Worm (Caenorhabditis elegans) whole organism, L1 larva: ENCODE results near the gene H37A05.4.

Experiments
- F16B12.6 ChIP-seq: fragments of 150-350 bp; optimal IDR thresholded peaks from 2 replicates; lab custom pipeline; 2014; ENCODE audit warnings: missing biosample characterization, missing genetic modification characterization
- Y116A8C.19 ChIP-seq: sonication (generic microtip); optimal IDR thresholded peaks from 2 replicates; lab custom pipeline; 2016; ENCODE audit warnings: missing compliant biosample characterization, missing genetic modification characterization, borderline replicate concordance
- aha-1 ChIP-seq: fragments of 150-350 bp; optimal IDR thresholded peaks from 2 replicates; lab custom pipeline; 2014; ENCODE audit warnings: missing biosample characterization, missing genetic modification characterization
- alr-1 ChIP-seq: fragments of 200-800 bp; sonication (Bioruptor generic); optimal IDR thresholded peaks from 2 replicates; lab custom pipeline; 2018; ENCODE audit warnings: borderline replicate concordance, mild to moderate bottlenecking, missing genetic modification characterization, missing compliant biosample characterization
- ama-1 ChIP-seq: fragments of 150-350 bp; optimal IDR thresholded peaks from 2 replicates; lab custom pipeline; 2014
- ceh-8 ChIP-seq: fragments of 200-800 bp; sonication (Bioruptor generic); optimal IDR thresholded peaks from 2 replicates; lab custom pipeline; 2018; ENCODE audit warnings: mild to moderate bottlenecking, missing genetic modification characterization, moderate library complexity, missing compliant biosample characterization
- ceh-82 ChIP-seq, 3 experiments: fragments of 150-350 bp in 1 of 3; sonication (generic microtip) in 2 of 3; optimal IDR thresholded peaks; 2 replicates each; lab custom pipeline; 2014 to 2017; ENCODE audit warnings: missing biosample characterization in 3 of 3, missing genetic modification characterization in 3 of 3
- ceh-88 ChIP-seq: fragments of 200-800 bp; sonication (Bioruptor generic); IDR thresholded peaks from 2 replicates; pipeline ENCODE4 v1.3.6; 2022; ENCODE audit warnings: missing genetic modification characterization, missing compliant biosample characterization
- dpl-1 ChIP-seq, 3 experiments: fragments of 150-350 bp in 2 of 3; sonication (generic microtip) in 1 of 3; optimal IDR thresholded peaks; 2 replicates each; lab custom pipeline; 2014 to 2017; ENCODE audit warnings: missing biosample characterization in 3 of 3, missing genetic modification characterization in 3 of 3, missing genetic modification reagents in 3 of 3
- dsc-1 ChIP-seq: sonication (generic microtip); optimal IDR thresholded peaks from 2 replicates; lab custom pipeline; 2016; ENCODE audit warnings: mild to moderate bottlenecking, missing genetic modification characterization, missing compliant biosample characterization
- efl-1 ChIP-seq, 4 experiments: fragments of 150-350 bp; optimal IDR thresholded peaks in 3 of 4; peaks in 1 of 4; 1 replicate in 1 of 4; 2 replicates in 3 of 4; lab custom pipeline; 2014; ENCODE audit warnings: missing biosample characterization in 2 of 4, missing genetic modification characterization in 2 of 4, missing genetic modification reagents in 2 of 4
- efl-3 ChIP-seq: fragments of 200-800 bp; sonication (Bioruptor generic); optimal IDR thresholded peaks from 2 replicates; lab custom pipeline; 2018; ENCODE audit warnings: mild to moderate bottlenecking, missing genetic modification characterization, missing compliant biosample characterization
- egl-13 ChIP-seq: sonication (generic microtip); optimal IDR thresholded peaks from 2 replicates; lab custom pipeline; 2016; ENCODE audit warnings: missing genotype, missing genetic modification reagents, missing genetic modification characterization, missing compliant biosample characterization
- elt-2 ChIP-seq: sonication (generic microtip); optimal IDR thresholded peaks from 2 replicates; lab custom pipeline; 2016; ENCODE audit warnings: missing genetic modification characterization, mild to moderate bottlenecking, inconsistent platforms, missing compliant biosample characterization, missing genetic modification reagents
- fkh-8 ChIP-seq: sonication (generic microtip); optimal IDR thresholded peaks from 2 replicates; lab custom pipeline; 2016; ENCODE audit warnings: mild to moderate bottlenecking, missing genetic modification characterization, missing compliant biosample characterization
- fos-1 ChIP-seq: fragments of 150-350 bp; optimal IDR thresholded peaks from 2 replicates; lab custom pipeline; 2014; ENCODE audit warnings: missing biosample characterization, missing genetic modification characterization
- grh-1 ChIP-seq: fragments of 200-800 bp; sonication (Bioruptor generic); IDR thresholded peaks from 2 replicates; pipeline ENCODE4 v1.3.6; 2022; ENCODE audit warnings: missing genetic modification reagents, missing genetic modification characterization, missing compliant biosample characterization
- hlh-17 ChIP-seq: fragments of 200-800 bp; sonication (Bioruptor generic); optimal IDR thresholded peaks from 2 replicates; lab custom pipeline; 2018; ENCODE audit warnings: missing genetic modification characterization, mild to moderate bottlenecking, missing compliant biosample characterization, moderate library complexity, borderline replicate concordance
- hlh-4 ChIP-seq: sonication (generic microtip); optimal IDR thresholded peaks from 2 replicates; lab custom pipeline; 2016; ENCODE audit warnings: mild to moderate bottlenecking, missing genetic modification characterization, missing compliant biosample characterization
- hpl-2 ChIP-seq: fragments of 150-350 bp; optimal IDR thresholded peaks from 2 replicates; lab custom pipeline; 2014; ENCODE audit warnings: missing biosample characterization, missing genetic modification reagents, missing genetic modification characterization
- irx-1 ChIP-seq: sonication (generic microtip); optimal IDR thresholded peaks from 2 replicates; lab custom pipeline; 2016; ENCODE audit warnings: missing genetic modification characterization, missing compliant biosample characterization
- isw-1 ChIP-seq: fragments of 200-800 bp; sonication (Bioruptor generic); IDR thresholded peaks from 2 replicates; pipeline ENCODE4 v1.3.6; 2022; ENCODE audit warnings: missing genetic modification characterization, missing compliant biosample characterization
- jun-1 ChIP-seq: fragments of 150-350 bp; optimal IDR thresholded peaks from 2 replicates; lab custom pipeline; 2014; ENCODE audit warnings: missing biosample characterization, missing genetic modification reagents, missing genetic modification characterization
- lin-14 ChIP-seq: fragments of 200-800 bp; sonication (Bioruptor generic); optimal IDR thresholded peaks from 2 replicates; lab custom pipeline; 2018; ENCODE audit warnings: mild to moderate bottlenecking, missing genetic modification characterization, moderate library complexity, missing compliant biosample characterization
- lin-15B ChIP-seq: fragments of 150-350 bp; sonication (generic microtip); optimal IDR thresholded peaks from 3 replicates; lab custom pipeline; 2014; ENCODE audit warnings: missing biosample characterization, missing genetic modification characterization
- lsy-2 ChIP-seq, 2 experiments: fragments of 150-350 bp; optimal IDR thresholded peaks; 2 replicates each; lab custom pipeline; 2014; ENCODE audit warnings: missing biosample characterization in 2 of 2, missing genetic modification characterization in 2 of 2
- mef-2 ChIP-seq: fragments of 150-350 bp; optimal IDR thresholded peaks from 2 replicates; lab custom pipeline; 2014; ENCODE audit warnings: missing biosample characterization, missing genetic modification characterization
- mep-1 ChIP-seq: fragments of 150-350 bp; optimal IDR thresholded peaks from 2 replicates; lab custom pipeline; 2014; ENCODE audit warnings: missing biosample characterization, missing genetic modification characterization
- nhr-12 ChIP-seq: sonication (generic microtip); optimal IDR thresholded peaks from 2 replicates; lab custom pipeline; 2017; ENCODE audit warnings: missing biosample characterization, missing genetic modification characterization
- nhr-19 ChIP-seq: fragments of 200-800 bp; sonication (Bioruptor generic); conservative IDR thresholded peaks from 2 replicates; pipeline ENCODE4 v1.3.6; 2022; ENCODE audit warnings: missing genetic modification characterization, missing compliant biosample characterization
- nhr-20 ChIP-seq: sonication (generic microtip); optimal IDR thresholded peaks from 2 replicates; lab custom pipeline; 2016; ENCODE audit warnings: mild to moderate bottlenecking, missing genetic modification characterization, missing compliant biosample characterization
- nhr-237 ChIP-seq: fragments of 150-350 bp; optimal IDR thresholded peaks from 2 replicates; lab custom pipeline; 2014; ENCODE audit warnings: missing biosample characterization, missing genetic modification characterization
- nhr-28 ChIP-seq: fragments of 150-350 bp; optimal IDR thresholded peaks from 2 replicates; lab custom pipeline; 2014; ENCODE audit warnings: missing biosample characterization, missing genetic modification characterization
- nhr-47 ChIP-seq: sonication (generic microtip); optimal IDR thresholded peaks from 2 replicates; lab custom pipeline; 2016; ENCODE audit warnings: mild to moderate bottlenecking, missing genetic modification characterization, moderate library complexity, missing compliant biosample characterization
- nhr-77 ChIP-seq: fragments of 150-350 bp; optimal IDR thresholded peaks from 2 replicates; lab custom pipeline; 2014; ENCODE audit warnings: missing biosample characterization, missing genetic modification characterization
- nhr-84 ChIP-seq: sonication (generic microtip); optimal IDR thresholded peaks from 2 replicates; lab custom pipeline; 2017; ENCODE audit warnings: missing biosample characterization, missing genetic modification characterization
- nhr-85 ChIP-seq: sonication (generic microtip); peaks from one replicate; lab custom pipeline; 2016; ENCODE audit warnings: missing genetic modification characterization, inconsistent platforms, missing compliant biosample characterization
- pag-3 ChIP-seq: sonication (generic microtip); optimal IDR thresholded peaks from 2 replicates; lab custom pipeline; 2017; ENCODE audit warnings: missing genetic modification characterization, mild to moderate bottlenecking, missing compliant biosample characterization, antibody characterized with exemption, borderline replicate concordance; ENCODE audit not compliant: insufficient read depth
- pax-3 ChIP-seq: fragments of 200-800 bp; sonication (Bioruptor generic); optimal IDR thresholded peaks from 2 replicates; lab custom pipeline; 2018; ENCODE audit warnings: mild to moderate bottlenecking, missing genetic modification characterization, moderate library complexity, missing compliant biosample characterization
- skn-1 ChIP-seq: fragments of 150-350 bp; optimal IDR thresholded peaks from 2 replicates; lab custom pipeline; 2014; ENCODE audit warnings: missing biosample characterization, missing genetic modification characterization
- snpc-4 ChIP-seq: fragments of 150-350 bp; optimal IDR thresholded peaks from 2 replicates; lab custom pipeline; 2014; ENCODE audit warnings: missing biosample characterization, missing genetic modification characterization
- snu-23 ChIP-seq: sonication (generic microtip); optimal IDR thresholded peaks from 2 replicates; lab custom pipeline; 2016; ENCODE audit warnings: missing genetic modification characterization, missing compliant biosample characterization
- swsn-7 ChIP-seq: sonication (generic microtip); optimal IDR thresholded peaks from 2 replicates; lab custom pipeline; 2016; ENCODE audit warnings: missing genetic modification characterization, missing compliant biosample characterization
- unc-30 ChIP-seq: sonication (generic microtip); optimal IDR thresholded peaks from 2 replicates; lab custom pipeline; 2017; ENCODE audit warnings: missing biosample characterization, missing genetic modification characterization
- unc-86 ChIP-seq: sonication (generic microtip); optimal IDR thresholded peaks from 2 replicates; lab custom pipeline; 2016; ENCODE audit warnings: missing genetic modification characterization, missing compliant biosample characterization
- unc-98 ChIP-seq: fragments of 200-800 bp; sonication (Bioruptor generic); IDR thresholded peaks from 2 replicates; pipeline ENCODE4 v1.3.6; 2022; ENCODE audit warnings: missing genetic modification characterization, missing compliant biosample characterization
- vab-15 ChIP-seq: sonication (generic microtip); optimal IDR thresholded peaks from 2 replicates; lab custom pipeline; 2017; ENCODE audit warnings: missing genotype, mild to moderate bottlenecking, missing genetic modification characterization, missing compliant biosample characterization
- xbp-1 ChIP-seq: sonication (generic microtip); optimal IDR thresholded peaks from 2 replicates; lab custom pipeline; 2016; ENCODE audit warnings: missing genetic modification characterization, missing compliant biosample characterization
- zag-1 ChIP-seq: fragments of 150-350 bp; optimal IDR thresholded peaks from 2 replicates; lab custom pipeline; 2014; ENCODE audit warnings: missing biosample characterization, missing genetic modification characterization
- ztf-11 ChIP-seq, 2 experiments: sonication (generic microtip); optimal IDR thresholded peaks; 2 replicates each; lab custom pipeline; 2016 to 2017; ENCODE audit warnings: missing genetic modification characterization in 2 of 2, missing biosample characterization in 1 of 2, missing compliant biosample characterization in 1 of 2
- ztf-4 ChIP-seq: fragments of 150-350 bp; optimal IDR thresholded peaks from 2 replicates; lab custom pipeline; 2014; ENCODE audit warnings: missing biosample characterization, missing genetic modification characterization

H37A05.4 gene

ce11 chrV:13656346-13657254, 7.0 kb upstream of the H37A05.4 start (continued):
- peak in 2 of 3 experiments; percentile 23 to 64 for TF ChIP-seq dpl-1 (GFP tag; optimal IDR thresholded peaks at IDR 0.05; lab: Kevin White, UChicago)
- no peak for TF ChIP-seq ztf-11 (tag; optimal IDR thresholded peaks at IDR 0.05; lab: Kevin White, UChicago)
- peak; percentile 22 for TF ChIP-seq jun-1
- no peak for TF ChIP-seq snpc-4 (tag; lab: Kevin White, UChicago)
- TF ChIP-seq nhr-84 (tag; lab: Kevin White, UChicago): no peak
- no peak for TF ChIP-seq unc-98 (GFP tag; lab: Robert Waterston, UW)
- TF ChIP-seq alr-1: no peak
- no peak for TF ChIP-seq nhr-12 (tag; lab: Kevin White, UChicago)
- peak; percentile 23 for TF ChIP-seq fos-1 (tag; lab: Kevin White, UChicago)
- TF ChIP-seq elt-2: peak; percentile 80
- TF ChIP-seq pax-3 (tag; lab: Kevin White, UChicago): peak; percentile 67
- peak; percentile 39 for TF ChIP-seq ceh-88 (GFP tag; lab: Robert Waterston, UW)
- no peak for TF ChIP-seq nhr-77
- TF ChIP-seq ama-1 (lab: Kevin White, UChicago): peak; percentile 86
- TF ChIP-seq nhr-237 (tag; lab: Kevin White, UChicago): no peak
- TF ChIP-seq mep-1 (tag; lab: Kevin White, UChicago): peak; percentile 37
- no peak for TF ChIP-seq isw-1 (GFP tag; lab: Robert Waterston, UW)
- peak; percentile 76 for TF ChIP-seq nhr-20
- no peak for TF ChIP-seq unc-86 (tag; lab: Kevin White, UChicago)
- TF ChIP-seq fkh-8 (tag; lab: Kevin White, UChicago): peak; percentile 2
- peak; percentile 82 for TF ChIP-seq lin-14
- TF ChIP-seq nhr-85 (tag; lab: Kevin White, UChicago): peak; percentile 96
- TF ChIP-seq nhr-28 (tag; lab: Kevin White, UChicago): no peak
- TF ChIP-seq F16B12.6 (tag; lab: Kevin White, UChicago): no peak
- TF ChIP-seq nhr-47 (tag; lab: Kevin White, UChicago): peak; percentile 20
- no peak for TF ChIP-seq aha-1 (tag; lab: Kevin White, UChicago)
- TF ChIP-seq efl-3 (GFP tag; lab: Kevin White, UChicago): no peak
- no peak for TF ChIP-seq egl-13 (tag; lab: Kevin White, UChicago)
- peak in 1 of 2 experiments; percentile 27 for TF ChIP-seq efl-1 (optimal IDR thresholded peaks at IDR 0.05; lab: Kevin White, UChicago)
- peak in 1 of 2 experiments; percentile 58 for TF ChIP-seq efl-1 (GFP tag; optimal IDR thresholded peaks at IDR 0.05 in 1 of 2; lab: Kevin White, UChicago)
- TF ChIP-seq irx-1 (tag; lab: Kevin White, UChicago): peak; percentile 18
- TF ChIP-seq hpl-2 (GFP tag; lab: Kevin White, UChicago): no peak
- no peak for TF ChIP-seq pag-3 (tag; lab: Kevin White, UChicago)
- no peak for TF ChIP-seq Y116A8C.19 (tag; lab: Kevin White, UChicago)
- TF ChIP-seq mef-2 (tag; lab: Kevin White, UChicago): no peak
- no peak for TF ChIP-seq hlh-4 (tag; lab: Kevin White, UChicago)
- TF ChIP-seq lin-15B (tag; lab: Kevin White, UChicago): no peak
- TF ChIP-seq snu-23 (GFP tag; lab: Kevin White, UChicago): peak; percentile 70
- TF ChIP-seq hlh-17 (GFP tag; lab: Kevin White, UChicago): no peak
- peak; percentile 62 for TF ChIP-seq nhr-19
- no peak for TF ChIP-seq zag-1 (tag; lab: Kevin White, UChicago)
- peak; percentile 11 for TF ChIP-seq xbp-1 (tag; lab: Kevin White, UChicago)
- TF ChIP-seq lsy-2 (tag; optimal IDR thresholded peaks at IDR 0.05; lab: Kevin White, UChicago): peak; percentile 27 to 46
- peak; percentile 28 for TF ChIP-seq swsn-7
- no peak for TF ChIP-seq skn-1 (tag; lab: Kevin White, UChicago)
- TF ChIP-seq ceh-82 (tag; optimal IDR thresholded peaks at IDR 0.05; lab: Kevin White, UChicago): no peak
- TF ChIP-seq unc-30: no peak
- peak; percentile 57 for TF ChIP-seq grh-1 (GFP tag; lab: Robert Waterston, UW)
- TF ChIP-seq ztf-4 (tag; lab: Kevin White, UChicago): peak; percentile 51
- no peak for TF ChIP-seq ceh-8
- TF ChIP-seq dsc-1 (tag; lab: Kevin White, UChicago): peak; percentile 51
- peak; percentile 35 for TF ChIP-seq vab-15
